Worm (Caenorhabditis elegans): ENCODE measurements around the gene srbc-31.
"Not testable (repeated sequence)": the region's sequence is repeated elsewhere in the genome, so short reads cannot be mapped to it uniquely, and the experiment has no call there.

The srbc-31 gene

DNA sequence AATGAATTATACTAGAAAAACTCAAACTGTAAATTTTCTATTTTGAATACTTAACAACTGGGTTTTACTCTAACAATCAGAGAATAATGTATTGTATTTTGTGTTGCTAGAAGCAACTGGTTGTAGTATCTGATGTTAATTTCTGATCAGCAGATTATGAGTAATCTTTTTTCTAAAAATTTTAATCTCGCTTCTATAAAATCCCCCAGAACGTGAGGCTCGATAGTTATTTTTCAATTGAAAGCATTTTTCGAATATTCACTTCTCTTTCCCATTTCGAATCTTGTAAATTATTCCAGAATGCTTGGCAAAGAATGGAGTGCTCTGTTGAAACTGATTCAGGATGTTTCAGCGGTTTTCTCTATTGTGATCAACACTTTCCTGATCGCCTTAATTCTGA is 40.5 kb upstream of the srbc-31 start, which contains the start of gene str-227:
Gene str-227, plus strand, starts transcription at position 301 of the 400 bp plus-strand sequence.
- TF ChIP-seq unc-62 (GFP tag; optimal IDR thresholded peaks at IDR 0.05 in 1 of 2) (peak in 1 of 2 experiments; percentile 2), unc-62 (tag; optimal IDR thresholded peaks at IDR 0.05) (no peak), zfp-2 (tag; optimal IDR thresholded peaks at IDR 0.05) (no peak), lin-39 (tag; optimal IDR thresholded peaks at IDR 0.05) (no peak)

DNA sequence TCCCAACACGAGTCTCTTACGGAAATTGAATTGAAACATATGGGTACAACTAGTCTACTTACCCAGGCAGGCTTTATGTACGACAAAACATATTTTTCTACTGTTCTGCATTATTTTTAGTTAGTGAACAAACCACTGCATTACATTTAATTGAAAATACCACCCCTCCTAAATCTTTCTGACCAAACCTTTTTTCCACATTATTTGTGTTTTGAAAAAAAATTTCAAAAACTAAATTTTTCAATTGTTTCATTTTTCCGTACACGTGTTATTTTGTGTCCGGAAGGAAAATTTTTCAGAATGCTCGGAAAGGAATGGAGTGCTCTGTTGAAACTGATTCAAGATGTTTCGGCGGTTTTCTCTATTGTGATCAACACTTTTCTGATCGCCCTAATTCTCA is 35.0 kb upstream of the srbc-31 start, which contains the start of gene str-226:
Gene str-226, plus strand, starts transcription at position 301 of the 400 bp plus-strand sequence.
- TF ChIP-seq ztf-7 (tag; optimal IDR thresholded peaks at IDR 0.05) (no peak), ctbp-1 (GFP tag; IDR thresholded peaks at IDR 0.05) (no peak), ceh-62 (tag; optimal IDR thresholded peaks at IDR 0.05) (no peak), lin-15B (tag; optimal IDR thresholded peaks at IDR 0.05) (no peak), D1046.2 (GFP tag; IDR thresholded peaks at IDR 0.05) (no peak), nhr-111 (GFP tag; optimal IDR thresholded peaks at IDR 0.05) (no peak), ces-1 (GFP tag; optimal IDR thresholded peaks at IDR 0.05) (no peak), php-3 (GFP tag; IDR thresholded peaks at IDR 0.05) (no peak), zip-11 (GFP tag; IDR thresholded peaks at IDR 0.05) (no peak), gei-8 (GFP tag; optimal IDR thresholded peaks at IDR 0.05) (no peak), fos-1 (tag; optimal IDR thresholded peaks at IDR 0.05) (no peak), nhr-237 (tag; optimal IDR thresholded peaks at IDR 0.05) (no peak), zfp-2 (tag; optimal IDR thresholded peaks at IDR 0.05) (no peak)

DNA sequence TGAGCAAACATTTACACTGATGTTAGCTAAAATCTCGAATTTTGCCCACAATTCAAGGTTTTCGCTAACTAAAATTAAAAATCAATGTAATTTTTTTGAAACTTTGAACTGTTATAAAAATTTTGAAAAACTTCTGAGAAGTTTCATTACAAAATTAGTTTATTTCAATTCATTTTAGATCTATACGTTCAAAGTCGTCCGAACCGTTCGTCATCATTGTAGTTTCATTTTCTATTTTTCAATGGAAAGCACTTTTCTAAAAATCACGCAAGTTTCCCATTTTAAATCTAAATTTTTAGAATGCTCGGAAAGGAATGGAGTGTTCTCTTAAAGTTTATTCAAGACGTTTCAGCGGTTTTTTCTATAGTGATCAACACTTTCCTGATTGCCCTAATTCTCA is 32.5 kb upstream of the srbc-31 start, which contains the start of gene str-228:
Gene str-228, plus strand, starts transcription at position 301 of the 400 bp plus-strand sequence.
- TF ChIP-seq ces-1 (GFP tag; optimal IDR thresholded peaks at IDR 0.05) (no peak), aha-1 (tag) (peak; percentile 42)

DNA sequence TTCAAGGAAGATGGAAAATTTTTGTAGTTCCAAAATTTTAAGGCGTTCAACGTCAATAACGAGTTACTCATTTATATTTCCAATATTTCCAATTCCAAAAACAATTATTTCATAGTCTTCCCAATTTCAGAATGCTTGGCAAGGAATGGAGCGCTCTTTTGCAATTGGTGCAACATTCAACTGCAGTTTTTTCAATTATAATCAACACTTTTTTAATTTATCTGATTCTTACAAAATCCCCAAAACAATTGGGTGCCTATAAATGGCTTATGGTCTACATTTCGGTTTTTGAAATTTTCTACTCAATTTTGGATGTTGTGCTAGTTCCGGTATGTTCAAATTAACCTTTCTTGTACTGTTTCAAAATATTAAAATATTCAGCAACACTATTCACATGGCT is 30.3 kb upstream of the srbc-31 start, which contains the start of gene str-225:
Gene str-225, plus strand, starts transcription at position 132 of the 400 bp plus-strand sequence.
- TF ChIP-seq zfp-3 (GFP tag; conservative IDR thresholded peaks at IDR 0.05), result no peak
- no peak for TF ChIP-seq lin-15B (tag; optimal IDR thresholded peaks at IDR 0.05)
- TF ChIP-seq unc-62 (GFP tag; optimal IDR thresholded peaks at IDR 0.05 in 1 of 2), result peak in 1 of 2 experiments; percentile 93
- TF ChIP-seq unc-62 (tag; optimal IDR thresholded peaks at IDR 0.05), result no peak
- no peak for TF ChIP-seq lin-1 (GFP tag; IDR thresholded peaks at IDR 0.05)
- no peak for TF ChIP-seq ctbp-1 (GFP tag; IDR thresholded peaks at IDR 0.05)
- TF ChIP-seq egl-43 (GFP tag; IDR thresholded peaks at IDR 0.05), result no peak
- no peak for TF ChIP-seq Y75B8A.6 (GFP tag; IDR thresholded peaks at IDR 0.05)
- no peak for TF ChIP-seq F44E2.7 (GFP tag; IDR thresholded peaks at IDR 0.05)

DNA sequence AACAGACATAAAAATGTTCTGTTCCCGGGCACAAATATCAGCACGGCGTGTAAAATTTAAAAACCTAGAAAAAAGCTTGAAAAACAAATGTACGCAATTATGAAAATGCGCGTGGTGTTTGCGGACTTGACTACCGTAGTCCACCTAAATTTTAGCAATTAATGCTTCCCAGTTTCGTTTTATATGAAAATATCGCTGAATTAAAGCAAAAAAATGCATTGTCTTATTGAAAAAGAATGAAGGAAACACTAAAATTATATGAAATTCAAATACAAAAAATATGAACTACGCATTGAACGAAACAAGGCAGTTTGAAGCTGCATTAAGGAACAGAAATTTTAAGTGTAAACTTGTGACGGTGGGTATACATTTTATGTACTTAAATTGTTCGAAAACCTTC is 28.9 kb upstream of the srbc-31 start, which contains the start of gene ugt-64:
Gene ugt-64, minus strand, starts transcription at position 101 of the 400 bp plus-strand sequence.
- TF ChIP-seq nhr-102 (tag; optimal IDR thresholded peaks at IDR 0.05); nhr-237 (tag; optimal IDR thresholded peaks at IDR 0.05); ceh-32 (tag; optimal IDR thresholded peaks at IDR 0.05; ENCODE audit: poor library complexity): not testable (repeated sequence)

DNA sequence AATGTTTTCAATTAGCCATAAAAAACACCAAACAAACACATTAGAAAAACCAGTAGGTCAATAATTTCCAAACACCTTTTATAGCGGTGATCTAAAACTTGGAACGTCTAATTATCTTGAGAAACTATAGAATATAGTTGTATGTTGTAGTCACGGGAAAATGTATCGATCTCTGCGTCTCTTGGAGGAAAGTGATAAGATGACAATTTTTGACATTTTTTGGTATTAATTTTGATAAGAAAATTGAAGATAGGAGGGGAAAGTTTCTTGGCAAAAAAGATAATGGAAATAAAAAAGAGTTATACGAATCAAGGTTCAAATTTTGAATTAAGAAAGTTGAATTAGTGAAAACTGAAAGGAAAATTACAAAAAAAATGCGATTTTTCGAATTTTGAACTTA is 28.3 kb upstream of the srbc-31 start:
- TF ChIP-seq dmd-6 (GFP tag; IDR thresholded peaks at IDR 0.05) (peak; percentile 98), hif-1 (tag; optimal IDR thresholded peaks at IDR 0.05) (no peak), ceh-28 (tag; optimal IDR thresholded peaks at IDR 0.05) (no peak), zfp-2 (tag; optimal IDR thresholded peaks at IDR 0.05) (no peak), T26A8.4 (GFP tag; IDR thresholded peaks at IDR 0.05) (no peak), lir-3 (tag; optimal IDR thresholded peaks at IDR 0.05) (no peak), mxl-3 (GFP tag; optimal IDR thresholded peaks at IDR 0.05) (no peak), zag-1 (tag; optimal IDR thresholded peaks at IDR 0.05) (no peak), hlh-11 (tag; optimal IDR thresholded peaks at IDR 0.05) (peak; percentile 77), snpc-4 (tag; optimal IDR thresholded peaks at IDR 0.05) (no peak), ctbp-1 (GFP tag; IDR thresholded peaks at IDR 0.05) (no peak), lin-38 (GFP tag; IDR thresholded peaks at IDR 0.05) (no peak), aha-1 (tag) (no peak), ceh-44 (GFP tag; IDR thresholded peaks at IDR 0.05) (no peak), ZK546.5 (tag; optimal IDR thresholded peaks at IDR 0.05) (no peak), D1046.2 (GFP tag; IDR thresholded peaks at IDR 0.05) (no peak), Y5F2A.4 (GFP tag; optimal IDR thresholded peaks at IDR 0.05) (no peak), ceh-62 (tag; optimal IDR thresholded peaks at IDR 0.05) (no peak), zip-11 (GFP tag; IDR thresholded peaks at IDR 0.05) (no peak), ceh-82 (tag; optimal IDR thresholded peaks at IDR 0.05) (no peak), nhr-11 (tag; optimal IDR thresholded peaks at IDR 0.05) (no peak), madf-9 (GFP tag; conservative IDR thresholded peaks at IDR 0.05) (no peak), dve-1 (tag; optimal IDR thresholded peaks at IDR 0.05; ENCODE audit: insufficient read depth) (peak; percentile 89), php-3 (GFP tag; IDR thresholded peaks at IDR 0.05) (peak; percentile 79; the same call in 1 of the 2 replicates)

Data from whole organism, L4 larva.